Worm (Caenorhabditis elegans) whole organism, late embryonic: Measurements from ENCODE around the gene ncs-6.

Source experiments
- C08G9.2 ChIP-seq: sonication (generic microtip); optimal IDR thresholded peaks from 2 replicates; lab custom pipeline; 2016; ENCODE audit warnings: mild to moderate bottlenecking, missing genetic modification characterization, moderate library complexity, missing compliant biosample characterization
- K02D7.2 ChIP-seq: sonication (generic microtip); optimal IDR thresholded peaks from 2 replicates; lab custom pipeline; 2017; ENCODE audit warnings: mild to moderate bottlenecking, missing genetic modification characterization, missing compliant biosample characterization
- T23F11.4 ChIP-seq: fragments of 200-800 bp; sonication (Bioruptor generic); optimal IDR thresholded peaks from 2 replicates; lab custom pipeline; 2018; ENCODE audit warnings: mild to moderate bottlenecking, missing genetic modification characterization, missing compliant biosample characterization
- ahr-1 ChIP-seq: sonication (generic microtip); optimal IDR thresholded peaks from 2 replicates; lab custom pipeline; 2016; ENCODE audit warnings: missing genetic modification characterization, missing compliant biosample characterization
- ama-1 ChIP-seq: fragments of 150-350 bp; optimal IDR thresholded peaks from 2 replicates; lab custom pipeline; 2014
- ceh-14 ChIP-seq: sonication (generic microtip); optimal IDR thresholded peaks from 2 replicates; lab custom pipeline; 2016; ENCODE audit warnings: missing genotype, missing genetic modification characterization, missing compliant biosample characterization
- ceh-19 ChIP-seq: fragments of 200-800 bp; sonication (Bioruptor generic); optimal IDR thresholded peaks from 2 replicates; lab custom pipeline; 2018; ENCODE audit warnings: mild to moderate bottlenecking, missing genetic modification characterization, missing compliant biosample characterization
- ceh-2 ChIP-seq: sonication (generic microtip); optimal IDR thresholded peaks from 2 replicates; lab custom pipeline; 2016; ENCODE audit warnings: missing genotype, missing genetic modification characterization, missing compliant biosample characterization
- ceh-22 ChIP-seq: sonication (generic microtip); optimal IDR thresholded peaks from 2 replicates; lab custom pipeline; 2017; ENCODE audit warnings: missing biosample characterization, missing genetic modification characterization
- ceh-31 ChIP-seq: sonication (generic microtip); optimal IDR thresholded peaks from 2 replicates; lab custom pipeline; 2016; ENCODE audit warnings: missing genetic modification characterization, missing compliant biosample characterization
- ceh-6 ChIP-seq: fragments of 200-800 bp; sonication (Bioruptor generic); optimal IDR thresholded peaks from 2 replicates; lab custom pipeline; 2018; ENCODE audit warnings: mild to moderate bottlenecking, missing genetic modification characterization, missing compliant biosample characterization
- che-1 ChIP-seq: sonication (generic microtip); optimal IDR thresholded peaks from 2 replicates; lab custom pipeline; 2016; ENCODE audit warnings: mild to moderate bottlenecking, missing genetic modification characterization, missing compliant biosample characterization
- dmd-4 ChIP-seq: sonication (generic microtip); optimal IDR thresholded peaks from 2 replicates; lab custom pipeline; 2016; ENCODE audit warnings: borderline replicate concordance, missing genetic modification characterization, missing compliant biosample characterization
- elt-4 ChIP-seq: sonication (generic microtip); optimal IDR thresholded peaks from 2 replicates; lab custom pipeline; 2016; ENCODE audit warnings: missing genetic modification characterization, missing compliant biosample characterization
- fkh-6 ChIP-seq: sonication (generic microtip); optimal IDR thresholded peaks from 2 replicates; lab custom pipeline; 2016; ENCODE audit warnings: missing genetic modification characterization, missing compliant biosample characterization
- hlh-15 ChIP-seq: sonication (generic microtip); optimal IDR thresholded peaks from 2 replicates; lab custom pipeline; 2016; ENCODE audit warnings: missing genetic modification characterization, missing compliant biosample characterization
- hlh-30 ChIP-seq: sonication (generic microtip); optimal IDR thresholded peaks from 2 replicates; lab custom pipeline; 2017; ENCODE audit warnings: antibody characterized with exemption, missing genetic modification characterization, missing compliant biosample characterization; ENCODE audit not compliant: insufficient read depth
- hlh-8 ChIP-seq: sonication (generic microtip); optimal IDR thresholded peaks from 2 replicates; lab custom pipeline; 2016; ENCODE audit warnings: missing genotype, missing genetic modification characterization, missing compliant biosample characterization
- lim-6 ChIP-seq: sonication (generic microtip); optimal IDR thresholded peaks from 2 replicates; lab custom pipeline; 2016; ENCODE audit warnings: missing genetic modification characterization, missing compliant biosample characterization
- nfya-1 ChIP-seq: sonication (generic microtip); optimal IDR thresholded peaks from 2 replicates; lab custom pipeline; 2017; ENCODE audit warnings: missing genetic modification characterization, mild to moderate bottlenecking, missing compliant biosample characterization, antibody characterized with exemption, moderate library complexity
- nhr-11 ChIP-seq: fragments of 150-350 bp; optimal IDR thresholded peaks from 2 replicates; lab custom pipeline; 2014; ENCODE audit warnings: missing biosample characterization, missing genetic modification characterization
- nhr-232 ChIP-seq: sonication (generic microtip); optimal IDR thresholded peaks from 2 replicates; lab custom pipeline; 2016; ENCODE audit warnings: missing genetic modification characterization, missing compliant biosample characterization
- pat-9 ChIP-seq: fragments of 200-800 bp; sonication (Bioruptor generic); optimal IDR thresholded peaks from 2 replicates; lab custom pipeline; 2018; ENCODE audit warnings: mild to moderate bottlenecking, missing genetic modification characterization, moderate library complexity, missing compliant biosample characterization
- pax-1 ChIP-seq: fragments of 150-350 bp; optimal IDR thresholded peaks from 2 replicates; lab custom pipeline; 2014; ENCODE audit warnings: missing biosample characterization, missing genetic modification characterization
- pha-2 ChIP-seq: sonication (generic microtip); optimal IDR thresholded peaks from 2 replicates; lab custom pipeline; 2017; ENCODE audit warnings: mild to moderate bottlenecking, missing genetic modification characterization, missing compliant biosample characterization
- pha-4 ChIP-seq: fragments of 150-350 bp; optimal IDR thresholded peaks from 2 replicates; lab custom pipeline; 2018; ENCODE audit warnings: missing biosample characterization, missing genetic modification reagents, missing genetic modification characterization
- pqm-1 ChIP-seq: sonication (generic microtip); optimal IDR thresholded peaks from 2 replicates; lab custom pipeline; 2016; ENCODE audit warnings: missing genetic modification characterization, missing compliant biosample characterization
- pros-1 ChIP-seq: fragments of 150-350 bp; optimal IDR thresholded peaks from 2 replicates; lab custom pipeline; 2014; ENCODE audit warnings: missing biosample characterization, missing genetic modification reagents, missing genetic modification characterization
- rnt-1 ChIP-seq: sonication (generic microtip); optimal IDR thresholded peaks from 2 replicates; lab custom pipeline; 2016; ENCODE audit warnings: missing genetic modification characterization, missing compliant biosample characterization
- sdc-2 ChIP-seq: sonication (generic microtip); optimal IDR thresholded peaks from 2 replicates; lab custom pipeline; 2016; ENCODE audit warnings: missing genotype, missing genetic modification characterization, missing compliant biosample characterization
- sox-2 ChIP-seq: fragments of 200-800 bp; sonication (Bioruptor generic); IDR thresholded peaks from 2 replicates; pipeline ENCODE4 v1.3.6; 2022; ENCODE audit warnings: missing genetic modification reagents, missing genetic modification characterization, missing compliant biosample characterization
- syd-9 ChIP-seq: sonication (generic microtip); optimal IDR thresholded peaks from 2 replicates; lab custom pipeline; 2016; ENCODE audit warnings: mild to moderate bottlenecking, missing genetic modification characterization, moderate library complexity, missing compliant biosample characterization
- tbx-2 ChIP-seq: sonication (generic microtip); optimal IDR thresholded peaks from 2 replicates; lab custom pipeline; 2016; ENCODE audit warnings: missing genetic modification characterization, missing compliant biosample characterization
- ttx-3 ChIP-seq: sonication (generic microtip); optimal IDR thresholded peaks from 2 replicates; lab custom pipeline; 2016; ENCODE audit warnings: missing genetic modification reagents, missing genetic modification characterization, missing compliant biosample characterization
- unc-55 ChIP-seq: sonication (generic microtip); optimal IDR thresholded peaks from 2 replicates; lab custom pipeline; 2017; ENCODE audit warnings: missing biosample characterization, missing genetic modification reagents, missing genetic modification characterization
- unc-86 ChIP-seq: sonication (generic microtip); optimal IDR thresholded peaks from 2 replicates; lab custom pipeline; 2016; ENCODE audit warnings: missing genetic modification characterization, missing compliant biosample characterization
- zip-5 ChIP-seq: sonication (generic microtip); optimal IDR thresholded peaks from 2 replicates; lab custom pipeline; 2016; ENCODE audit warnings: missing genetic modification characterization, missing compliant biosample characterization

The ncs-6 gene

ce11 chrII:3546381-3546931, 18.1 kb upstream of the ncs-6 start, which contains the start of gene apd-3:
Gene apd-3 (minus strand): TSS chrII:3546431.
- TF ChIP-seq ama-1 (lab: Kevin White, UChicago) (no peak), hlh-30 (tag; lab: Kevin White, UChicago) (no peak), ceh-19 (GFP tag; lab: Kevin White, UChicago) (no peak), C08G9.2 (tag; lab: Kevin White, UChicago) (no peak), nhr-232 (tag; lab: Kevin White, UChicago) (no peak), pax-1 (no peak), nfya-1 (tag; lab: Kevin White, UChicago) (no peak), pha-2 (tag; lab: Kevin White, UChicago) (no peak), pat-9 (tag; lab: Kevin White, UChicago) (no peak), fkh-6 (tag; lab: Kevin White, UChicago) (no peak), unc-86 (tag; lab: Kevin White, UChicago) (no peak), che-1 (tag; lab: Kevin White, UChicago) (no peak)

- no peak for TF ChIP-seq pqm-1
- TF ChIP-seq hlh-15 = no peak
- TF ChIP-seq K02D7.2 = no peak
- TF ChIP-seq unc-86 (tag; lab: Kevin White, UChicago) = no peak
- no peak for TF ChIP-seq hlh-30 (tag; lab: Kevin White, UChicago)
- TF ChIP-seq dmd-4 (tag; lab: Kevin White, UChicago) = no peak
- TF ChIP-seq sdc-2 (tag; lab: Kevin White, UChicago) = no peak
- no peak for TF ChIP-seq C08G9.2 (tag; lab: Kevin White, UChicago)
- no peak for TF ChIP-seq sox-2 (GFP tag; lab: Robert Waterston, UW)
- TF ChIP-seq unc-55 (GFP tag; lab: Kevin White, UChicago) = no peak
- no peak for TF ChIP-seq tbx-2 (tag; lab: Kevin White, UChicago)
- TF ChIP-seq rnt-1 (tag; lab: Kevin White, UChicago) = no peak
- no peak for TF ChIP-seq pros-1
- TF ChIP-seq zip-5 (tag; lab: Kevin White, UChicago) = no peak
- TF ChIP-seq T23F11.4 = no peak
- TF ChIP-seq ceh-2 (tag; lab: Kevin White, UChicago) = no peak
- TF ChIP-seq nfya-1 (tag; lab: Kevin White, UChicago) = no peak
- TF ChIP-seq ceh-19 (GFP tag; lab: Kevin White, UChicago) = no peak
- TF ChIP-seq pha-4 (tag; lab: Kevin White, UChicago) = no peak
These were observed 11.8 kb upstream of the ncs-6 start for ce11 chrII:3540151-3540550.

DNA sequence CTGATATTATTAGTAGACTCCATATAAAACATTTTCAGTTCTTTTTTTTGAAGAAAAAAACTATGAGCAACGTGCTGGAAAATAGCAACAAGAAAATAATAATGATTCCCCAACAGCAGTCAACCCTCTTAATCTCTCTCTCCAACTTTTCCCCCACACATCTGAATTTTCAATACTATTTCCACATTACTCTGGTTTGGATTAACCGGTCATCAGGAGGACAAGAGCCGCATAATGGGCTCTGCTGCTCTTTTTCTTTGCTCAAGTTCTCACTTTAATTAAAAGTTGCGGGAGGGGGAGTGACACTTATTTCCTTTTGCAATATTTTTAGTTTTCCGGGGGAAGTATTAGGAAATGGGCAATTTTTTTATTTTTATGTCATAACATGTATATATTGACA, 856 bp downstream of the ncs-6 start:
- peak; percentile 17 for TF ChIP-seq lim-6
- peak; percentile 67 for TF ChIP-seq ceh-14 (tag; lab: Kevin White, UChicago)
- TF ChIP-seq ahr-1 (tag; lab: Kevin White, UChicago) = no peak

DNA sequence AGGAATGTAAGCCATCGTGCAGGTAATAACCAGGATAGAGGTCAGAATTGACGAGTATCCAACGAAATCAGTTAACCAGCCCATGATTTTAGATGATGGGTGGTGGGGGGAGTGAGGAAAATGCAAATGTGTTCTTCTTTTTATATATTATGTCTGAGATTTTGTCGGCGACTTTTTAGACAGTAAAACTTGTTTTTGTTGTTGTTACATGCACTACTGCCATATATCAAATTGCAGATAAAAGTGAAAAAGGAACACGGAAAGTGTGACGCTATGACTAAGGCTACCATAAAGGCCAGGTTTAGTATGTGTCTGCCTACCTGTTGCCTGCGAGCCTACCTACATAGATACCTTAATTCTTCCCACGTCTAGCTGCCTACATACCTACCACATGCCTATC, 4.2 kb downstream of the ncs-6 start, which contains the start of gene col-72:
Gene col-72, minus strand, starts transcription at position 101 of the 400 bp plus-strand sequence.
- no peak for TF ChIP-seq ceh-31 (tag; lab: Kevin White, UChicago)
- TF ChIP-seq pqm-1 = no peak
- no peak for TF ChIP-seq C08G9.2 (tag; lab: Kevin White, UChicago)
- TF ChIP-seq elt-4 (tag; lab: Kevin White, UChicago) = no peak
- TF ChIP-seq pha-2 (tag; lab: Kevin White, UChicago) = no peak
- no peak for TF ChIP-seq ceh-6 (GFP tag; lab: Kevin White, UChicago)
- TF ChIP-seq syd-9 (tag; lab: Kevin White, UChicago) = no peak
- TF ChIP-seq ceh-22 (tag; lab: Kevin White, UChicago) = no peak
- no peak for TF ChIP-seq ahr-1 (tag; lab: Kevin White, UChicago)
- no peak for TF ChIP-seq ceh-14 (tag; lab: Kevin White, UChicago)
- no peak for TF ChIP-seq che-1 (tag; lab: Kevin White, UChicago)
- no peak for TF ChIP-seq K02D7.2
- no peak for TF ChIP-seq hlh-8 (tag; lab: Kevin White, UChicago)
- TF ChIP-seq rnt-1 (tag; lab: Kevin White, UChicago) = no peak
- TF ChIP-seq hlh-15 = no peak
- no peak for TF ChIP-seq nhr-232 (tag; lab: Kevin White, UChicago)
- TF ChIP-seq ttx-3 (tag; lab: Kevin White, UChicago) = no peak
- TF ChIP-seq nhr-11 (tag; lab: Kevin White, UChicago) = no peak
